Fruit fly (Drosophila melanogaster): ENCODE results near the gene nesd.

Gene nesd

DNA sequence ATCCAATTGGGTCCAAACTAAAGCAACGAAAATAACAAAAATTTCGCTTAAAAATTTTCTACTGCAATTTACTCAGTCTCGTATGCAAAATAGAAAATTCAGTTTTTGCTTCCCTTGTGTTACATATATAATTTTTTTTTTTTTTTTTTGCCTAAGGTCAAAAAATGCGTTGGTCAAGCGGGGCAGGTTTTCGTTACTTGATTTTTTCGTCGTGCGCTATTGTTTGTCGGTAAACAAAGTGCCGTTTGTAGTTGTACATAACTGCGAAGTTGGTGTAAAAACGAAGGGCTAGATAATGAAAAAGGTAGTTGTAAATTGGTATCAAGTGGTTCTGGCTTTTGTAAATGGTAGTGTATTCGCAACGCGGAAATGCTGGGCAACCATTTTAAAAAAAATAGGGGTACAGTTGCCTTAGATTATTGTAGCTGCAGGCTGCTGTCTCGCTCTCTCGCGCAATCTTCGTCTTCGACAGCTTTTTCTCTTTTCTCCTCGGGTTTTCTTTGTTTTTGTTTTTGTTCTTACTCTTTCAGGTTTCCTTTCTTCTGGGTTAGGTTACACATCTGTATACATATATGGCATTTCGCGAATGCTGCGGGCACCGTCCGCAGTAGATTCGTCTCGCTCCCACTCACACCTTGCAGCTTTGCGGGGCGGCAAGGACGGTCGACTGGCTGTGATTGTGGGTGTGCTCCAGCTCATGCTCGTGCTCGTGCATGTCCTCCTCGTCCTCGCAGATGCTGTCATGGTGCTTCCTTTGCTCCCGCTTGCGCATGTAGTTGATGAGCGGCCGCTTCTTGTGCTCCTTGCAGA lies 11.4 kb upstream of the nesd start (continued):
- TF ChIP-seq Ets96B (tag; optimal IDR thresholded peaks at IDR 0.05), result no peak
- no peak for TF ChIP-seq CG10669 (GFP tag; optimal IDR thresholded peaks at IDR 0.05)
- TF ChIP-seq CG7368 (GFP tag; optimal IDR thresholded peaks at IDR 0.05), result no peak
- TF ChIP-seq CG1621 (tag; optimal IDR thresholded peaks at IDR 0.05), result no peak
- no peak for TF ChIP-seq Sox102F (GFP tag; optimal IDR thresholded peaks at IDR 0.05)
- TF ChIP-seq CG3919 (GFP tag; optimal IDR thresholded peaks at IDR 0.05), result no peak
- no peak for TF ChIP-seq CG11294 (GFP tag; IDR thresholded peaks at IDR 0.05)
- TF ChIP-seq net (GFP tag; optimal IDR thresholded peaks at IDR 0.05), result no peak
- TF ChIP-seq topi (GFP tag; optimal IDR thresholded peaks at IDR 0.05), result no peak

DNA sequence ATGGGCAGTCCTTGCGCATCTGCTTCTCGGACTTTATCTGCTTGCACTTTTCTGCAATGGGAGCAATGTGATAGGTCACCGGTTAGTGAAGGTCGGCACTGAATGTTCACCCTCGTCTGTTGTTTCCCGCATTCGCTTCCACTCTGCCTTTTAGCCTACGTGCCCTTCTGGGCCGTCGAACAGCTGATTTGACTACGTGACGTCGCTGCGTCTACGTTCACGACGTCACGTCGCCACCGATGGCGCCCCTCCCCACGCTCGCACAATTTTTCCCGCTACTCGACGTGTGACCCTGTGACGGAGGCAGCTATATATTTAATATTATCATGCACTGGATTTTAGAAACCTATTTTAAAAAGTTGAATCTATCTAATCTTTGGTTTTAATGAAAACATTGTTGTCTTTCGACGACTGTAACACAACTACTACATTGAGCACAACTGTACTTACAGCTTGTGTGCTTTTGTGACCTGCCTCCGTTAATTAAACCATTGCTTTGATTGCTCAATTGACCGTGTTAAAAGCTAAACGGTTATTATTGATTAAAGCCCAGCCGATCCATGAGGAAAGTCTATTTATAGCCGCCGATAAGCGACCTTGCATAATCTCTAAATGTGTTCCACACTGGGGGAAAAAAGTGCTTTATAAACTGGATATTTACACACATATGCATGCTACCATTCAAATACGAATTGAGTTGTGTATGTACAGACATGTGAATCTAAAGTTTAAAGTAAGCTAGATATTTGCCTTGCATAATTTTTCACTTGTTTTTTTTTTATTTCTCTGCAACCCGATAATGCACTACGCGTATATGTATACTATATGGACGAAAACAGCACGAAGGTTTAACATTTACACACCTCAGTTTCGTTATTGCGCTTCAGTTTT lies 10.6 kb upstream of the nesd start:
- peak; percentile 35 for TF ChIP-seq CG34406 (GFP tag; optimal IDR thresholded peaks at IDR 0.05)
- TF ChIP-seq ss (GFP tag; optimal IDR thresholded peaks at IDR 0.05), result no peak
- peak; percentile 58 for TF ChIP-seq acj6 (GFP tag; optimal IDR thresholded peaks at IDR 0.05)
- TF ChIP-seq Hr38 (GFP tag; optimal IDR thresholded peaks at IDR 0.05), result no peak
- TF ChIP-seq CG11762 (GFP tag; optimal IDR thresholded peaks at IDR 0.05; ENCODE audit: insufficient read depth), result peak; percentile 29
- TF ChIP-seq CG6792 (GFP tag; optimal IDR thresholded peaks at IDR 0.05), result peak; percentile 29
- peak; percentile 16 for TF ChIP-seq Met (GFP tag; optimal IDR thresholded peaks at IDR 0.05)
- peak; percentile 28 for TF ChIP-seq Sox15 (GFP tag; optimal IDR thresholded peaks at IDR 0.05)
- TF ChIP-seq CG11902 (GFP tag; optimal IDR thresholded peaks at IDR 0.05), result no peak
- TF ChIP-seq CG8319 (GFP tag; optimal IDR thresholded peaks at IDR 0.05), result peak; percentile 17
- TF ChIP-seq Sox102F (GFP tag; optimal IDR thresholded peaks at IDR 0.05), result peak; percentile 58
- peak; percentile 20 for TF ChIP-seq net (GFP tag; optimal IDR thresholded peaks at IDR 0.05)
- no peak for TF ChIP-seq CG9139 (GFP tag; optimal IDR thresholded peaks at IDR 0.05)
- TF ChIP-seq CG31627 (GFP tag; optimal IDR thresholded peaks at IDR 0.05), result peak; percentile 40
- TF ChIP-seq spab (GFP tag; optimal IDR thresholded peaks at IDR 0.05), result peak; percentile 7
- TF ChIP-seq CG6854 (GFP tag; optimal IDR thresholded peaks at IDR 0.05), result no peak
- peak; percentile 49 for TF ChIP-seq CG32006 (GFP tag; optimal IDR thresholded peaks at IDR 0.05)
- 0 out of 2 replicates have a peak, but pooled peaks have one; percentile 20 for TF ChIP-seq Gug (GFP tag; IDR thresholded peaks at IDR 0.05)
- no peak for TF ChIP-seq dsx (GFP tag; optimal IDR thresholded peaks at IDR 0.05; ENCODE audit: poor library complexity, severe bottlenecking)
- TF ChIP-seq CG11294 (GFP tag; IDR thresholded peaks at IDR 0.05), result no peak
- peak; percentile 5 for TF ChIP-seq Hr4 (GFP tag; optimal IDR thresholded peaks at IDR 0.05)
- peak; percentile 89 for TF ChIP-seq vri (GFP tag; optimal IDR thresholded peaks at IDR 0.05)
- TF ChIP-seq CG16779 (tag; optimal IDR thresholded peaks at IDR 0.05), result peak; percentile 1
- peak; percentile 52 for TF ChIP-seq esn (GFP tag; optimal IDR thresholded peaks at IDR 0.05)
- TF ChIP-seq CG8119 (GFP tag; IDR thresholded peaks at IDR 0.05), result peak; percentile 46
- no peak for TF ChIP-seq CG7368 (GFP tag; optimal IDR thresholded peaks at IDR 0.05)
- no peak for TF ChIP-seq dac (GFP tag; optimal IDR thresholded peaks at IDR 0.05)
- peak; percentile 62 for TF ChIP-seq Hr39 (GFP tag; optimal IDR thresholded peaks at IDR 0.05)
- peak; percentile 23 for TF ChIP-seq Sox14 (GFP tag; optimal IDR thresholded peaks at IDR 0.05)
- peak; percentile 42 for TF ChIP-seq lz (GFP tag; optimal IDR thresholded peaks at IDR 0.05)
- no peak for TF ChIP-seq Ets21C (GFP tag; optimal IDR thresholded peaks at IDR 0.05)
- no peak for TF ChIP-seq cyc (GFP tag; optimal IDR thresholded peaks at IDR 0.05)
- peak; percentile 24 for TF ChIP-seq fkh (GFP tag; optimal IDR thresholded peaks at IDR 0.05)
- TF ChIP-seq CG6808 (GFP tag; optimal IDR thresholded peaks at IDR 0.05), result peak; percentile 12
- TF ChIP-seq Ets96B (tag; optimal IDR thresholded peaks at IDR 0.05), result peak; percentile 2
- peak; percentile 37 for TF ChIP-seq CG10669 (GFP tag; optimal IDR thresholded peaks at IDR 0.05)
- peak; percentile 26 for TF ChIP-seq CG3032 (tag; optimal IDR thresholded peaks at IDR 0.05)
- peak; percentile 43 for TF ChIP-seq Smox (GFP tag; optimal IDR thresholded peaks at IDR 0.05)
- TF ChIP-seq Eip93F (GFP tag; optimal IDR thresholded peaks at IDR 0.05), result no peak
- TF ChIP-seq CG6163 (GFP tag; IDR thresholded peaks at IDR 0.05), result peak; percentile 68
- peak; percentile 32 for TF ChIP-seq CG1621 (tag; optimal IDR thresholded peaks at IDR 0.05)
- TF ChIP-seq svp (GFP tag), result peak; percentile 82
- peak in 1 of 2 experiments; percentile 14 for TF ChIP-seq salr (GFP tag; optimal IDR thresholded peaks at IDR 0.05)
